Fruit fly (Drosophila melanogaster): ENCODE results near the gene Mgat2.
A peak's percentile ranks its signal among the peaks of the same experiment; 100 is the strongest.

The Mgat2 gene

dm6 chr3R:30021559-30022451, at the start of gene Mgat2 (continued):
- TF ChIP-seq klu (GFP tag; IDR thresholded peaks at IDR 0.05) (no peak), Nf-YA (GFP tag; IDR thresholded peaks at IDR 0.05) (no peak), CG5180 (GFP tag; optimal IDR thresholded peaks at IDR 0.05) (no peak), hth (optimal IDR thresholded peaks at IDR 0.05) (no peak), CG30020 (tag; optimal IDR thresholded peaks at IDR 0.05) (no peak), Usf (GFP tag; optimal IDR thresholded peaks at IDR 0.05) (no peak), CG17829 (tag; optimal IDR thresholded peaks at IDR 0.05) (peak; percentile 71), kah (GFP tag; optimal IDR thresholded peaks at IDR 0.05) (peak; percentile 58), CG15601 (tag; optimal IDR thresholded peaks at IDR 0.05) (peak; percentile 71), CG1024 (GFP tag; IDR thresholded peaks at IDR 0.05) (no peak; the same call in 1 of the 2 replicates), Abd-B (GFP tag; optimal IDR thresholded peaks at IDR 0.05) (no peak), ttk (GFP tag; IDR thresholded peaks at IDR 0.05) (no peak), Jarid2 (GFP tag; optimal IDR thresholded peaks at IDR 0.05) (peak; percentile 87), E2f1 (GFP tag; IDR thresholded peaks at IDR 0.05) (peak; percentile 49; the same call in 1 of the 2 replicates), CG13775 (GFP tag; optimal IDR thresholded peaks at IDR 0.05) (no peak), CG14014 (GFP tag; IDR thresholded peaks at IDR 0.05) (no peak), zen2 (GFP tag; IDR thresholded peaks at IDR 0.05; ENCODE audit: partially characterized antibody) (peak; percentile 90), CG8290 (GFP tag; optimal IDR thresholded peaks at IDR 0.05) (no peak), CG8290 (tag; optimal IDR thresholded peaks at IDR 0.05) (peak in 1 of 2 experiments; percentile 73), CG13894 (tag; optimal IDR thresholded peaks at IDR 0.05) (peak; percentile 48), NfI (GFP tag; optimal IDR thresholded peaks at IDR 0.05) (peak; percentile 16), CG10462 (GFP tag; optimal IDR thresholded peaks at IDR 0.05) (no peak), Bgb (GFP tag; IDR thresholded peaks at IDR 0.05; ENCODE audit: partially characterized antibody) (peak; percentile 81), Hey (tag; optimal IDR thresholded peaks at IDR 0.05) (no peak), chinmo (GFP tag; IDR thresholded peaks at IDR 0.05; ENCODE audit: partially characterized antibody) (peak; percentile 97), CG2678 (tag; optimal IDR thresholded peaks at IDR 0.05) (no peak), caup (GFP tag; optimal IDR thresholded peaks at IDR 0.05; ENCODE audit: severe bottlenecking) (no peak), CG12659 (GFP tag; optimal IDR thresholded peaks at IDR 0.05) (peak; percentile 29), bab2 (GFP tag; optimal IDR thresholded peaks at IDR 0.05) (no peak), CG10321 (GFP tag; IDR thresholded peaks at IDR 0.05) (peak; percentile 72), CG18619 (GFP tag; optimal IDR thresholded peaks at IDR 0.05) (no peak), dpn (GFP tag; optimal IDR thresholded peaks at IDR 0.05) (no peak), gcm2 (GFP tag; optimal IDR thresholded peaks at IDR 0.05) (peak; percentile 32), bcd (GFP tag; optimal IDR thresholded peaks at IDR 0.05) (no peak), H2.0 (GFP tag; IDR thresholded peaks at IDR 0.05) (no peak), shn (GFP tag; optimal IDR thresholded peaks at IDR 0.05) (no peak), CG11093 (GFP tag; IDR thresholded peaks at IDR 0.05) (no peak), Hr3 (GFP tag; optimal IDR thresholded peaks at IDR 0.05) (no peak), Rfx (GFP tag; IDR thresholded peaks at IDR 0.05) (peak; percentile 37; the same call in 1 of the 2 replicates), Sox100B (GFP tag; optimal IDR thresholded peaks at IDR 0.05) (no peak), MESR4 (GFP tag; optimal IDR thresholded peaks at IDR 0.05) (peak; percentile 81), odd (GFP tag; optimal IDR thresholded peaks at IDR 0.05) (peak; percentile 69), ranshi (GFP tag; IDR thresholded peaks at IDR 0.05) (no peak; the same call in 1 of the 2 replicates), CG12769 (tag; optimal IDR thresholded peaks at IDR 0.05) (peak; percentile 95), stc (GFP tag; IDR thresholded peaks at IDR 0.05) (no peak), CG1647 (GFP tag; optimal IDR thresholded peaks at IDR 0.05) (no peak), CG9727 (GFP tag; optimal IDR thresholded peaks at IDR 0.05) (peak; percentile 38), sima (GFP tag; optimal IDR thresholded peaks at IDR 0.05) (no peak), Awh (GFP tag; IDR thresholded peaks at IDR 0.05) (peak; percentile 67; the same call in 1 of the 2 replicates)

Measured in whole organism, embryonic.